Worm (Caenorhabditis elegans): Measurements from ENCODE around the gene mans-3.

mans-3 gene

ce11 chrX:5201860-5202259, 36.7 kb downstream of the mans-3 start:
- TF ChIP-seq hlh-12 (tag; optimal IDR thresholded peaks at IDR 0.05) (no peak), K12H6.12 (tag; optimal IDR thresholded peaks at IDR 0.05) (peak; percentile 34)

ce11 chrX:5202399-5202798, 37.2 kb downstream of the mans-3 start:
- TF ChIP-seq nhr-80 (tag; optimal IDR thresholded peaks at IDR 0.05), result peak; percentile 41
- TF ChIP-seq F52B5.7 (tag; optimal IDR thresholded peaks at IDR 0.05), result no peak

ce11 chrX:5202923-5203322, 37.7 kb downstream of the mans-3 start:
- TF ChIP-seq cebp-1 (GFP tag; IDR thresholded peaks at IDR 0.05) (no peak), cebp-1 (tag; optimal IDR thresholded peaks at IDR 0.05) (no peak)

- peak; percentile 40 for TF ChIP-seq ceh-27 (GFP tag; optimal IDR thresholded peaks at IDR 0.05)
- peak; percentile 52 for TF ChIP-seq dox-1 (GFP tag; IDR thresholded peaks at IDR 0.05)
- TF ChIP-seq zfh-2 (GFP tag; conservative IDR thresholded peaks at IDR 0.05), result peak; percentile 82
- no peak for TF ChIP-seq hlh-26 (GFP tag; conservative IDR thresholded peaks at IDR 0.05)
- TF ChIP-seq hmg-1.2 (GFP tag; IDR thresholded peaks at IDR 0.05), result peak; percentile 59; the same call in 1 of the 2 replicates
- no peak for TF ChIP-seq Y95B8A.8 (GFP tag; IDR thresholded peaks at IDR 0.05)
- peak; percentile 39 for TF ChIP-seq nhr-80 (tag; optimal IDR thresholded peaks at IDR 0.05)
- TF ChIP-seq F52B5.7 (tag; optimal IDR thresholded peaks at IDR 0.05), result no peak
- peak; percentile 29 for TF ChIP-seq attf-5 (GFP tag; optimal IDR thresholded peaks at IDR 0.05)
Measured at ce11 chrX:5205561-5205960, 40.4 kb downstream of the mans-3 start, which contains the start of gene H28G03.2. TSS of gene H28G03.2 (plus strand) at chrX:5205760.

ce11 chrX:5207819-5208218, 42.6 kb downstream of the mans-3 start:
- TF ChIP-seq nhr-80 (tag; optimal IDR thresholded peaks at IDR 0.05) (peak; percentile 1), hmg-20 (GFP tag; IDR thresholded peaks at IDR 0.05) (no peak), pbrm-1 (GFP tag; IDR thresholded peaks at IDR 0.05) (no peak)

- TF ChIP-seq nfyb-1 (GFP tag; IDR thresholded peaks at IDR 0.05), result 0 out of 2 replicates have a peak, but pooled peaks have one; percentile 11
- peak; percentile 81 for TF ChIP-seq zfh-2 (GFP tag; conservative IDR thresholded peaks at IDR 0.05)
- TF ChIP-seq chd-7 (tag; optimal IDR thresholded peaks at IDR 0.05), result peak; percentile 0
- no peak for TF ChIP-seq egl-44 (GFP tag; IDR thresholded peaks at IDR 0.05)
Measured at ce11 chrX:5208326-5208725, 43.1 kb downstream of the mans-3 start.

- no peak for TF ChIP-seq B0019.2 (GFP tag; conservative IDR thresholded peaks at IDR 0.05)
- no peak for TF ChIP-seq Y67H2A.10 (GFP tag; conservative IDR thresholded peaks at IDR 0.05)
- no peak for TF ChIP-seq hlh-26 (GFP tag; conservative IDR thresholded peaks at IDR 0.05)
- TF ChIP-seq ceh-40 (GFP tag; IDR thresholded peaks at IDR 0.05), result no peak
- TF ChIP-seq mes-4 (tag; optimal IDR thresholded peaks at IDR 0.05), result no peak
- TF ChIP-seq attf-3 (GFP tag; conservative IDR thresholded peaks at IDR 0.05), result no peak
- TF ChIP-seq egl-44 (GFP tag; IDR thresholded peaks at IDR 0.05), result no peak
- no peak for TF ChIP-seq madf-6 (GFP tag; IDR thresholded peaks at IDR 0.05)
- TF ChIP-seq atf-7 (tag; optimal IDR thresholded peaks at IDR 0.05), result no peak
- no peak for TF ChIP-seq B0336.3 (GFP tag; IDR thresholded peaks at IDR 0.05)
- TF ChIP-seq F52B5.7 (tag; optimal IDR thresholded peaks at IDR 0.05), result no peak
- TF ChIP-seq mcd-1 (GFP tag; IDR thresholded peaks at IDR 0.05), result no peak
- TF ChIP-seq dox-1 (GFP tag; IDR thresholded peaks at IDR 0.05), result no peak
- TF ChIP-seq lsy-27 (tag; optimal IDR thresholded peaks at IDR 0.05; ENCODE audit: borderline replicate concordance, insufficient read depth), result no peak
- TF ChIP-seq T26A5.8 (tag; optimal IDR thresholded peaks at IDR 0.05), result no peak
- no peak for TF ChIP-seq ztf-18 (tag; optimal IDR thresholded peaks at IDR 0.05)
- no peak for TF ChIP-seq cebp-1 (GFP tag; IDR thresholded peaks at IDR 0.05)
- TF ChIP-seq cebp-1 (tag; optimal IDR thresholded peaks at IDR 0.05), result no peak
- TF ChIP-seq dpl-1 (GFP tag; optimal IDR thresholded peaks at IDR 0.05), result no peak
Measured at ce11 chrX:5208831-5209230, 43.6 kb downstream of the mans-3 start.
